Fruit fly (Drosophila melanogaster) whole organism, embryonic: ENCODE results near the gene CG15209.

Experiments
- Atf-2 ChIP-seq: fragments of 200-800 bp; sonication (Bioruptor generic); optimal IDR thresholded peaks from 2 replicates; lab custom pipeline; 2016; ENCODE audit warnings: missing biosample characterization, missing genetic modification characterization
- Bgb ChIP-seq: fragments of 200-800 bp; sonication (Bioruptor generic); IDR thresholded peaks from 2 replicates; pipeline ENCODE4 v1.3.6; 2022; ENCODE audit warnings: missing biosample characterization, missing genetic modification characterization; ENCODE audit not compliant: partially characterized antibody
- CG10366 ChIP-seq: fragments of 200-800 bp; sonication (Bioruptor generic); IDR thresholded peaks from 2 replicates; pipeline ENCODE4 v1.3.6; 2022; ENCODE audit warnings: missing biosample characterization, missing genetic modification characterization
- CG10654 ChIP-seq: fragments of 200-800 bp; sonication (Bioruptor generic); optimal IDR thresholded peaks from 2 replicates; lab custom pipeline; 2016; ENCODE audit warnings: missing biosample characterization, missing genetic modification characterization
- CG10959 ChIP-seq: fragments of 200-800 bp; sonication (Bioruptor generic); IDR thresholded peaks from 2 replicates; pipeline ENCODE4 v1.3.6; 2022; ENCODE audit warnings: missing biosample characterization, missing genetic modification characterization
- CG12104 ChIP-seq: fragments of 200-800 bp; sonication (Bioruptor generic); optimal IDR thresholded peaks from 3 replicates; lab custom pipeline; 2016; ENCODE audit warnings: missing biosample characterization, missing genetic modification characterization
- CG12219 ChIP-seq: fragments of 200-800 bp; sonication (Bioruptor generic); optimal IDR thresholded peaks from 3 replicates; lab custom pipeline; 2018; ENCODE audit warnings: missing biosample characterization, mild to moderate bottlenecking, missing genetic modification characterization
- CG13894 ChIP-seq: fragments of 200-800 bp; sonication (Bioruptor generic); optimal IDR thresholded peaks from 3 replicates; lab custom pipeline; 2018; ENCODE audit warnings: missing biosample characterization, mild to moderate bottlenecking, missing genetic modification characterization, moderate library complexity
- CG14710 ChIP-seq: fragments of 200-800 bp; sonication (Bioruptor generic); optimal IDR thresholded peaks from 3 replicates; lab custom pipeline; 2019; ENCODE audit warnings: missing biosample characterization, mild to moderate bottlenecking, missing genetic modification characterization, moderate library complexity
- CG16815 ChIP-seq: fragments of 200-800 bp; sonication (Bioruptor generic); optimal IDR thresholded peaks from 3 replicates; lab custom pipeline; 2017; ENCODE audit warnings: missing biosample characterization, mild to moderate bottlenecking, missing genetic modification characterization
- CG17385 ChIP-seq: fragments of 200-800 bp; sonication (Bioruptor generic); optimal IDR thresholded peaks from 3 replicates; lab custom pipeline; 2018; ENCODE audit warnings: missing biosample characterization, mild to moderate bottlenecking, missing genetic modification characterization
- CG18619 ChIP-seq: fragments of 200-800 bp; sonication (Bioruptor generic); optimal IDR thresholded peaks from 3 replicates; lab custom pipeline; 2017; ENCODE audit warnings: missing biosample characterization, mild to moderate bottlenecking, missing genetic modification characterization
- CG30431 ChIP-seq: fragments of 200-800 bp; sonication (Bioruptor generic); optimal IDR thresholded peaks from 2 replicates; lab custom pipeline; 2017; ENCODE audit warnings: missing biosample characterization, missing genetic modification characterization
- CG34376 ChIP-seq: fragments of 200-800 bp; sonication (Bioruptor generic); optimal IDR thresholded peaks from 2 replicates; lab custom pipeline; 2018; ENCODE audit warnings: missing biosample characterization, mild to moderate bottlenecking, missing genetic modification characterization
- CG4404 ChIP-seq: fragments of 200-800 bp; sonication (Bioruptor generic); IDR thresholded peaks from 2 replicates; pipeline ENCODE4 v1.3.6; 2022; ENCODE audit warnings: missing biosample characterization, missing genetic modification characterization
- CG6654 ChIP-seq: fragments of 200-800 bp; sonication (Bioruptor generic); optimal IDR thresholded peaks from 2 replicates; lab custom pipeline; 2017; ENCODE audit warnings: missing biosample characterization, mild to moderate bottlenecking, missing genetic modification characterization
- CG6854 ChIP-seq: fragments of 200-800 bp; sonication (Bioruptor generic); optimal IDR thresholded peaks from 3 replicates; lab custom pipeline; 2017; ENCODE audit warnings: missing biosample characterization, mild to moderate bottlenecking, missing genetic modification characterization
- CG7357 ChIP-seq: fragments of 200-800 bp; sonication (Bioruptor generic); IDR thresholded peaks from 3 replicates; pipeline ENCODE4 v1.3.6; 2022; ENCODE audit warnings: missing biosample characterization, missing genetic modification characterization
- CG8944 ChIP-seq: fragments of 200-800 bp; sonication (Bioruptor generic); optimal IDR thresholded peaks from 3 replicates; lab custom pipeline; 2016; ENCODE audit warnings: missing biosample characterization, missing genetic modification characterization
- CG9727 ChIP-seq: fragments of 200-800 bp; sonication (Bioruptor generic); optimal IDR thresholded peaks from 3 replicates; lab custom pipeline; 2017; ENCODE audit warnings: missing biosample characterization, mild to moderate bottlenecking, missing genetic modification characterization
- CoRest ChIP-seq: fragments of 200-800 bp; sonication (Bioruptor generic); optimal IDR thresholded peaks from 3 replicates; lab custom pipeline; 2018; ENCODE audit warnings: missing biosample characterization, mild to moderate bottlenecking, missing genetic modification characterization, moderate library complexity
- Doc2 ChIP-seq: fragments of 200-800 bp; sonication (Bioruptor generic); IDR thresholded peaks from 2 replicates; pipeline ENCODE4 v1.3.6; 2022; ENCODE audit warnings: missing biosample characterization, missing genetic modification characterization
- Ets97D ChIP-seq: fragments of 200-800 bp; sonication (Bioruptor generic); optimal IDR thresholded peaks from 3 replicates; lab custom pipeline; 2016; ENCODE audit warnings: missing biosample characterization, missing genetic modification characterization
- Hmr ChIP-seq: fragments of 200-800 bp; sonication (Bioruptor generic); optimal IDR thresholded peaks from 3 replicates; lab custom pipeline; 2017; ENCODE audit warnings: mild to moderate bottlenecking, missing biosample characterization, missing genetic modification reagents, missing genetic modification characterization
- Max ChIP-seq: fragments of 200-800 bp; sonication (Bioruptor generic); optimal IDR thresholded peaks from 2 replicates; lab custom pipeline; 2016; ENCODE audit warnings: missing biosample characterization, mild to moderate bottlenecking, missing genetic modification characterization
- NC2α ChIP-seq: fragments of 200-800 bp; sonication (Bioruptor generic); optimal IDR thresholded peaks from 2 replicates; lab custom pipeline; 2016; ENCODE audit warnings: missing biosample characterization, missing genetic modification characterization
- Nf-YB ChIP-seq: fragments of 200-800 bp; sonication (Bioruptor generic); optimal IDR thresholded peaks from 3 replicates; lab custom pipeline; 2019; ENCODE audit warnings: missing biosample characterization, mild to moderate bottlenecking, missing genetic modification characterization, moderate library complexity
- Six4 ChIP-seq: fragments of 200-800 bp; sonication (Bioruptor generic); optimal IDR thresholded peaks from 2 replicates; lab custom pipeline; 2016; ENCODE audit warnings: missing biosample characterization, missing genetic modification characterization
- Sox102F ChIP-seq: fragments of 200-800 bp; sonication (Bioruptor generic); optimal IDR thresholded peaks from 2 replicates; lab custom pipeline; 2018; ENCODE audit warnings: missing biosample characterization, mild to moderate bottlenecking, missing genetic modification characterization, moderate library complexity
- Xbp1 ChIP-seq: fragments of 200-800 bp; sonication (Bioruptor generic); optimal IDR thresholded peaks from 3 replicates; lab custom pipeline; 2016; ENCODE audit warnings: missing biosample characterization, mild to moderate bottlenecking, missing genetic modification characterization
- abd-A ChIP-seq: fragments of 200-800 bp; sonication (Bioruptor generic); optimal IDR thresholded peaks from 3 replicates; lab custom pipeline; 2019; ENCODE audit warnings: missing biosample characterization, mild to moderate bottlenecking, missing genetic modification characterization, moderate library complexity
- bab2 ChIP-seq: fragments of 200-800 bp; sonication (Bioruptor generic); optimal IDR thresholded peaks from 2 replicates; lab custom pipeline; 2016; ENCODE audit warnings: missing biosample characterization, missing genetic modification characterization
- bcd ChIP-seq: fragments of 200-800 bp; sonication (Bioruptor generic); optimal IDR thresholded peaks from 2 replicates; lab custom pipeline; 2017; ENCODE audit warnings: missing biosample characterization, mild to moderate bottlenecking, missing genetic modification characterization
- bsh ChIP-seq, 2 experiments: fragments of 200-800 bp; sonication (Bioruptor generic); optimal IDR thresholded peaks; 2 replicates each; lab custom pipeline; 2017 to 2018; ENCODE audit warnings: mild to moderate bottlenecking in 2 of 2, missing biosample characterization in 2 of 2, missing genetic modification characterization in 2 of 2, moderate library complexity in 1 of 2
- chinmo ChIP-seq: fragments of 200-800 bp; sonication (Bioruptor generic); IDR thresholded peaks from 4 replicates; pipeline ENCODE4 v1.3.6; 2022; ENCODE audit warnings: missing biosample characterization, missing genetic modification characterization; ENCODE audit not compliant: partially characterized antibody
- chm ChIP-seq: fragments of 200-800 bp; sonication (Bioruptor generic); IDR thresholded peaks from 2 replicates; pipeline ENCODE4 v1.3.6; 2022; ENCODE audit warnings: missing biosample characterization, missing genetic modification characterization
- crc ChIP-seq: fragments of 200-800 bp; sonication (Bioruptor generic); optimal IDR thresholded peaks from 2 replicates; lab custom pipeline; 2016; ENCODE audit warnings: missing biosample characterization, missing genetic modification characterization
- crol ChIP-seq: fragments of 200-800 bp; sonication (Bioruptor generic); IDR thresholded peaks from 2 replicates; pipeline ENCODE4 v1.3.6; 2022; ENCODE audit warnings: missing biosample characterization, missing genetic modification characterization
- danr ChIP-seq: fragments of 200-800 bp; sonication (Bioruptor generic); IDR thresholded peaks from 2 replicates; pipeline ENCODE4 v1.3.6; 2022; ENCODE audit warnings: missing biosample characterization, missing genetic modification characterization
- dysf ChIP-seq: fragments of 200-800 bp; sonication (Bioruptor generic); IDR thresholded peaks from 3 replicates; pipeline ENCODE4 v1.3.6; 2022; ENCODE audit warnings: missing biosample characterization, missing genetic modification characterization
- nau ChIP-seq: fragments of 200-800 bp; sonication (Bioruptor generic); optimal IDR thresholded peaks from 3 replicates; lab custom pipeline; 2017; ENCODE audit warnings: missing biosample characterization, mild to moderate bottlenecking, missing genetic modification characterization, missing genetic modification reagents
- nmo ChIP-seq: fragments of 200-800 bp; sonication (Bioruptor generic); optimal IDR thresholded peaks from 2 replicates; lab custom pipeline; 2018; ENCODE audit warnings: missing biosample characterization, mild to moderate bottlenecking, missing genetic modification characterization, moderate library complexity
- onecut ChIP-seq: fragments of 200-800 bp; sonication (Bioruptor generic); IDR thresholded peaks from 2 replicates; pipeline ENCODE4 v1.3.6; 2022; ENCODE audit warnings: missing biosample characterization, missing genetic modification characterization
- prd ChIP-seq, 3 experiments: fragments of >200 bp in 2 of 3; fragments of 200-800 bp in 1 of 3; sonication (Bioruptor generic) in 1 of 3; optimal IDR thresholded peaks in 2 of 3; IDR thresholded peaks in 1 of 3; 2 replicates in 2 of 3; 3 replicates in 1 of 3; pipeline versions ENCODE4 v1.3.6 to Lab custom; 2017 to 2022; ENCODE audit warnings: missing biosample characterization in 1 of 3, missing genetic modification characterization in 1 of 3
- repo ChIP-seq: fragments of 200-800 bp; sonication (Bioruptor generic); optimal IDR thresholded peaks from 2 replicates; lab custom pipeline; 2016; ENCODE audit warnings: missing biosample characterization, missing genetic modification characterization
- sens-2 ChIP-seq: fragments of 200-800 bp; sonication (Bioruptor generic); IDR thresholded peaks from 2 replicates; pipeline ENCODE4 v1.3.6; 2022; ENCODE audit warnings: missing biosample characterization, missing genetic modification characterization
- sima ChIP-seq: fragments of 200-800 bp; sonication (Bioruptor generic); optimal IDR thresholded peaks from 2 replicates; lab custom pipeline; 2016; ENCODE audit warnings: missing biosample characterization, missing genetic modification characterization
- so ChIP-seq: fragments of 200-800 bp; sonication (Bioruptor generic); IDR thresholded peaks from 3 replicates; pipeline ENCODE4 v1.3.6; 2022; ENCODE audit warnings: missing biosample characterization, missing genetic modification characterization
- ssp ChIP-seq: fragments of 200-800 bp; sonication (Bioruptor generic); IDR thresholded peaks from 2 replicates; pipeline ENCODE4 v1.3.6; 2022; ENCODE audit warnings: missing biosample characterization, missing genetic modification characterization
- tx ChIP-seq: fragments of 200-800 bp; sonication (Bioruptor generic); optimal IDR thresholded peaks from 2 replicates; lab custom pipeline; 2016; ENCODE audit warnings: missing biosample characterization, missing genetic modification characterization
- unc-4 ChIP-seq: fragments of 200-800 bp; sonication (Bioruptor generic); IDR thresholded peaks from 2 replicates; pipeline ENCODE4 v1.3.6; 2022; ENCODE audit warnings: missing biosample characterization, missing genetic modification characterization; ENCODE audit not compliant: partially characterized antibody

CG15209 gene

DNA sequence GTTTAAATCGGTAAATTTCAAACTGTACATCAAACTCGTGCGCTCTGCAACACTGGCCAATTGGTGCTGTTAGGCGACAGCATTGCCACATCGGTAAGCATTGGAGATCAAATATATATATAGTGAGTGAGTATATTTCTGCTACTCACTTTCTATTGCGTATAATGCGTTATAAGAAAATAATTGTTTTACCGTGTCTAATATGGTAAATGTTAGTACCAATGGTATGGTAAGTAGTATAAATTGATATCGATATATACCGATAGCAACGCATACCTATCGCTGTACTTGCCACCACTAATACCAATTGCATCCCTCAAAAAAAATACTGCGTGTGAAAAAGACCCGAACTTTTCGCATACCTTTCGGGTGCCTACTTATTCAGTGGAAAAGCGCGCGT is 15.4 kb downstream of the CG15209 start, which contains the start of the genes sofe and CG2186 (continued):
- peak; percentile 45 for TF ChIP-seq CG4404
- TF ChIP-seq tx (GFP tag; lab: Kevin White, UChicago), result peak; percentile 14
- no peak for TF ChIP-seq so (GFP tag; lab: Robert Waterston, UW)
- peak; percentile 81 for TF ChIP-seq Bgb (GFP tag; lab: Robert Waterston, UW)
- TF ChIP-seq CG8944 (GFP tag; lab: Kevin White, UChicago), result peak; percentile 44
- peak; percentile 51 for TF ChIP-seq CG9727 (GFP tag; lab: Kevin White, UChicago)
- TF ChIP-seq chinmo, result 0 out of 4 replicates have a peak, but pooled peaks have one; percentile 50
- TF ChIP-seq ssp, result peak; percentile 38; the same call in 1 of the 2 replicates
- TF ChIP-seq Atf-2 (GFP tag; lab: Kevin White, UChicago), result peak; percentile 33
- TF ChIP-seq CG18619 (GFP tag; lab: Kevin White, UChicago), result no peak
- TF ChIP-seq danr (GFP tag; lab: Robert Waterston, UW), result no peak
- TF ChIP-seq Nf-YB (GFP tag; lab: Kevin White, UChicago), result no peak
- TF ChIP-seq CG6854 (GFP tag; lab: Kevin White, UChicago), result no peak
- TF ChIP-seq NC2α (GFP tag; lab: Kevin White, UChicago), result peak; percentile 5
- peak; percentile 62 for TF ChIP-seq nmo (GFP tag; lab: Kevin White, UChicago)
- no peak for TF ChIP-seq Doc2 (GFP tag; lab: Robert Waterston, UW)
- TF ChIP-seq onecut (GFP tag; lab: Robert Waterston, UW), result no peak
- TF ChIP-seq CG12104 (GFP tag; lab: Kevin White, UChicago), result no peak
- no peak for TF ChIP-seq crol (GFP tag; lab: Robert Waterston, UW)
- no peak for TF ChIP-seq bcd (GFP tag; lab: Kevin White, UChicago)
- no peak for TF ChIP-seq sens-2 (GFP tag; lab: Robert Waterston, UW)
- TF ChIP-seq Six4, result no peak
- TF ChIP-seq CG10366 (GFP tag; lab: Robert Waterston, UW), result peak; percentile 44; the same call in 1 of the 2 replicates
- peak; percentile 41 for TF ChIP-seq crc (GFP tag; lab: Kevin White, UChicago)
- no peak for TF ChIP-seq CG13894 (tag; lab: Kevin White, UChicago)
- TF ChIP-seq CoRest, result peak; percentile 67
- peak; percentile 82 for TF ChIP-seq CG14710 (tag; lab: Kevin White, UChicago)
- peak; percentile 79 for TF ChIP-seq Ets97D
- TF ChIP-seq unc-4 (GFP tag; lab: Robert Waterston, UW), result peak; percentile 89
- TF ChIP-seq Max (GFP tag; lab: Kevin White, UChicago), result peak; percentile 64
- no peak for TF ChIP-seq sima
- TF ChIP-seq abd-A (tag; lab: Kevin White, UChicago), result no peak
- TF ChIP-seq chm (GFP tag; lab: Robert Waterston, UW), result no peak
- TF ChIP-seq nau, result no peak
- TF ChIP-seq Hmr (GFP tag; lab: Kevin White, UChicago), result no peak
- TF ChIP-seq CG10654 (GFP tag; lab: Kevin White, UChicago), result peak; percentile 46
- TF ChIP-seq CG6654 (GFP tag; lab: Kevin White, UChicago), result peak; percentile 81
- no peak for TF ChIP-seq Sox102F (GFP tag; lab: Kevin White, UChicago)
- TF ChIP-seq repo (GFP tag; lab: Kevin White, UChicago), result no peak
- TF ChIP-seq CG30431, result no peak
- peak; percentile 66 for TF ChIP-seq Xbp1 (GFP tag; lab: Kevin White, UChicago)
- peak; percentile 43; the same call in 1 of the 3 replicates for TF ChIP-seq CG7357 (GFP tag; lab: Robert Waterston, UW)
- no peak for TF ChIP-seq CG10959 (GFP tag; lab: Robert Waterston, UW)
- peak; percentile 61 for TF ChIP-seq bab2 (GFP tag; lab: Kevin White, UChicago)
- peak in 1 of 2 experiments; percentile 57 for TF ChIP-seq bsh (GFP tag; optimal IDR thresholded peaks at IDR 0.05; lab: Kevin White, UChicago)
- no peak for TF ChIP-seq CG12219 (GFP tag; lab: Kevin White, UChicago)
- TF ChIP-seq prd (optimal IDR thresholded peaks at IDR 0.05; lab: Kevin White, UChicago), result no peak
- peak; percentile 67 for TF ChIP-seq prd (GFP tag; IDR thresholded peaks at IDR 0.05; lab: Robert Waterston, UW)
- peak; percentile 30 for TF ChIP-seq CG16815
- no peak for TF ChIP-seq CG34376 (GFP tag; lab: Kevin White, UChicago)
- no peak for TF ChIP-seq CG17385 (GFP tag; lab: Kevin White, UChicago)
- TF ChIP-seq dysf (GFP tag; lab: Robert Waterston, UW), result no peak
